Worm (Caenorhabditis elegans) whole organism, L4 larva: Measurements from ENCODE around the gene pro-2.

Experiments
- ceh-82 ChIP-seq: sonication (generic microtip); optimal IDR thresholded peaks from 2 replicates; lab custom pipeline; 2017; ENCODE audit warnings: missing biosample characterization, missing genetic modification characterization
- dmd-9 ChIP-seq: fragments of 200-800 bp; sonication (Bioruptor generic); IDR thresholded peaks from 2 replicates; pipeline ENCODE4 v1.3.6; 2022; ENCODE audit warnings: missing genetic modification reagents, missing genetic modification characterization, missing compliant biosample characterization
- gei-8 ChIP-seq: fragments of 200-800 bp; sonication (Bioruptor generic); optimal IDR thresholded peaks from 2 replicates; lab custom pipeline; 2018; ENCODE audit warnings: mild to moderate bottlenecking, missing genetic modification characterization, missing compliant biosample characterization
- jun-1 ChIP-seq: fragments of 150-350 bp; optimal IDR thresholded peaks from 2 replicates; lab custom pipeline; 2014; ENCODE audit warnings: missing biosample characterization, missing genetic modification reagents, missing genetic modification characterization
- lin-38 ChIP-seq: fragments of 200-800 bp; sonication (Bioruptor generic); IDR thresholded peaks from 2 replicates; pipeline ENCODE4 v1.3.6; 2022; ENCODE audit warnings: missing genetic modification reagents, missing genetic modification characterization, missing compliant biosample characterization
- nhr-28 ChIP-seq: fragments of 150-350 bp; optimal IDR thresholded peaks from 2 replicates; lab custom pipeline; 2014; ENCODE audit warnings: missing biosample characterization, missing genetic modification characterization

ce11 chrII:10302646-10303045 is 42.3 kb downstream of the pro-2 start, which contains the start of gene clpp-1:
- no peak for TF ChIP-seq dmd-9 (GFP tag; lab: Robert Waterston, UW)
- TF ChIP-seq gei-8: no peak
- no peak for TF ChIP-seq lin-38 (GFP tag; lab: Robert Waterston, UW)
- no peak for TF ChIP-seq ceh-82 (tag; lab: Kevin White, UChicago)
- no peak for TF ChIP-seq jun-1
- no peak for TF ChIP-seq nhr-28 (tag; lab: Kevin White, UChicago)
